Fruit fly (Drosophila melanogaster): ENCODE results near the gene CG33120.

- TF ChIP-seq rn (GFP tag; IDR thresholded peaks at IDR 0.05), result no peak
- no peak for TF ChIP-seq CG4496 (GFP tag; IDR thresholded peaks at IDR 0.05)
- no peak for TF ChIP-seq EcR (GFP tag; optimal IDR thresholded peaks at IDR 0.05)
- TF ChIP-seq Pif1B (GFP tag; optimal IDR thresholded peaks at IDR 0.05), result no peak
- TF ChIP-seq Pif1A (GFP tag; optimal IDR thresholded peaks at IDR 0.05), result no peak
- no peak for TF ChIP-seq CG32121 (GFP tag; IDR thresholded peaks at IDR 0.05)
- TF ChIP-seq D1 (tag; optimal IDR thresholded peaks at IDR 0.05), result no peak
- no peak for TF ChIP-seq CG15710 (tag; optimal IDR thresholded peaks at IDR 0.05)
- no peak for TF ChIP-seq CG10348 (GFP tag; IDR thresholded peaks at IDR 0.05)
- TF ChIP-seq CG9948 (tag; optimal IDR thresholded peaks at IDR 0.05), result no peak
- TF ChIP-seq Ets98B (GFP tag; IDR thresholded peaks at IDR 0.05), result no peak
- no peak for TF ChIP-seq Snoo (tag; optimal IDR thresholded peaks at IDR 0.05)
- no peak for TF ChIP-seq fd96Ca (GFP tag; IDR thresholded peaks at IDR 0.05)
Measured at dm6 chr2L:18846175-18846574, 1.8 kb upstream of the CG33120 start.
